Worm (Caenorhabditis elegans) whole organism, L4 larva: Measurements from ENCODE around the gene lin-15A.

ENCODE experiments used
- F10B5.3 ChIP-seq: sonication (generic microtip); optimal IDR thresholded peaks from 2 replicates; lab custom pipeline; 2016; ENCODE audit warnings: mild to moderate bottlenecking, missing genetic modification characterization, missing compliant biosample characterization
- F37D6.2 ChIP-seq: sonication (generic microtip); optimal IDR thresholded peaks from 2 replicates; lab custom pipeline; 2016; ENCODE audit warnings: mild to moderate bottlenecking, missing genetic modification characterization, missing compliant biosample characterization
- T26A8.4 ChIP-seq: fragments of 200-800 bp; sonication (Bioruptor generic); IDR thresholded peaks from 2 replicates; pipeline ENCODE4 v1.3.6; 2022; ENCODE audit warnings: missing genetic modification characterization, missing compliant biosample characterization
- Y75B8A.6 ChIP-seq: fragments of 200-800 bp; sonication (Bioruptor generic); IDR thresholded peaks from 2 replicates; pipeline ENCODE4 v1.3.6; 2022; ENCODE audit warnings: missing genetic modification reagents, missing genetic modification characterization, missing compliant biosample characterization
- aha-1 ChIP-seq: fragments of 150-350 bp; peaks from one replicate; lab custom pipeline; 2014; ENCODE audit warnings: missing biosample characterization, missing genetic modification characterization
- attf-4 ChIP-seq: sonication (generic microtip); optimal IDR thresholded peaks from 3 replicates; lab custom pipeline; 2017; ENCODE audit warnings: missing biosample characterization, missing genetic modification characterization
- ceh-20 ChIP-seq: fragments of 200-800 bp; sonication (Bioruptor generic); IDR thresholded peaks from 2 replicates; pipeline ENCODE4 v1.3.6; 2022; ENCODE audit warnings: missing genetic modification reagents, missing genetic modification characterization, missing compliant biosample characterization
- ceh-32 ChIP-seq: sonication (generic microtip); optimal IDR thresholded peaks from 2 replicates; lab custom pipeline; 2016; ENCODE audit warnings: mild to moderate bottlenecking, missing genetic modification characterization, missing compliant biosample characterization; ENCODE audit not compliant: poor library complexity
- ceh-62 ChIP-seq: sonication (generic microtip); optimal IDR thresholded peaks from 2 replicates; lab custom pipeline; 2017; ENCODE audit warnings: missing biosample characterization, missing genetic modification characterization
- ces-1 ChIP-seq: fragments of 150-350 bp; sonication (generic microtip); optimal IDR thresholded peaks from 4 replicates; lab custom pipeline; 2014; ENCODE audit warnings: missing biosample characterization, missing genetic modification reagents, missing genetic modification characterization
- ctbp-1 ChIP-seq: fragments of 200-800 bp; sonication (Bioruptor generic); IDR thresholded peaks from 2 replicates; pipeline ENCODE4 v1.3.6; 2022; ENCODE audit warnings: missing genetic modification reagents, missing genetic modification characterization, missing compliant biosample characterization
- daf-16 ChIP-seq, 3 experiments: sonication (generic microtip); optimal IDR thresholded peaks; 2 replicates each; lab custom pipeline; 2016 to 2017; ENCODE audit warnings: missing genetic modification characterization in 3 of 3, missing genetic modification reagents in 3 of 3, mild to moderate bottlenecking in 2 of 3, missing compliant biosample characterization in 2 of 3, missing biosample characterization in 1 of 3, moderate library complexity in 1 of 3
- dmd-6 ChIP-seq: fragments of 200-800 bp; sonication (Bioruptor generic); IDR thresholded peaks from 2 replicates; pipeline ENCODE4 v1.3.6; 2022; ENCODE audit warnings: missing genetic modification reagents, missing genetic modification characterization, missing compliant biosample characterization
- dmd-9 ChIP-seq: fragments of 200-800 bp; sonication (Bioruptor generic); IDR thresholded peaks from 2 replicates; pipeline ENCODE4 v1.3.6; 2022; ENCODE audit warnings: missing genetic modification reagents, missing genetic modification characterization, missing compliant biosample characterization
- dpl-1 ChIP-seq: fragments of 150-350 bp; optimal IDR thresholded peaks from 2 replicates; lab custom pipeline; 2014; ENCODE audit warnings: missing biosample characterization, missing genetic modification reagents, missing genetic modification characterization
- dve-1 ChIP-seq: sonication (generic microtip); optimal IDR thresholded peaks from 2 replicates; lab custom pipeline; 2017; ENCODE audit warnings: antibody characterized with exemption, mild to moderate bottlenecking, missing genetic modification characterization, missing compliant biosample characterization; ENCODE audit not compliant: insufficient read depth
- hlh-30 ChIP-seq: sonication (generic microtip); optimal IDR thresholded peaks from 2 replicates; lab custom pipeline; 2017; ENCODE audit warnings: antibody characterized with exemption, mild to moderate bottlenecking, missing genetic modification characterization, missing compliant biosample characterization; ENCODE audit not compliant: insufficient read depth
- hmg-1.1 ChIP-seq: fragments of 200-800 bp; sonication (Bioruptor generic); IDR thresholded peaks from 2 replicates; pipeline ENCODE4 v1.3.6; 2022; ENCODE audit warnings: missing genetic modification reagents, missing genetic modification characterization, missing compliant biosample characterization
- lim-7 ChIP-seq: fragments of 200-800 bp; sonication (Bioruptor generic); IDR thresholded peaks from 2 replicates; pipeline ENCODE4 v1.3.6; 2022; ENCODE audit warnings: missing genetic modification characterization, missing compliant biosample characterization
- lin-1 ChIP-seq: fragments of 200-800 bp; sonication (Bioruptor generic); IDR thresholded peaks from 2 replicates; pipeline ENCODE4 v1.3.6; 2022; ENCODE audit warnings: missing genetic modification reagents, missing genetic modification characterization, missing compliant biosample characterization
- lin-13 ChIP-seq: fragments of 150-350 bp; optimal IDR thresholded peaks from 2 replicates; lab custom pipeline; 2014; ENCODE audit warnings: missing biosample characterization, missing genetic modification reagents, missing genetic modification characterization
- lin-15B ChIP-seq: fragments of 150-350 bp; sonication (generic microtip); optimal IDR thresholded peaks from 3 replicates; lab custom pipeline; 2014; ENCODE audit warnings: missing biosample characterization, missing genetic modification characterization
- lir-3 ChIP-seq: sonication (generic microtip); optimal IDR thresholded peaks from 2 replicates; lab custom pipeline; 2016; ENCODE audit warnings: mild to moderate bottlenecking, missing genetic modification characterization, missing compliant biosample characterization
- lsy-2 ChIP-seq, 2 experiments: fragments of 150-350 bp in 1 of 2; sonication (generic microtip) in 1 of 2; optimal IDR thresholded peaks; 2 replicates each; lab custom pipeline; 2014 to 2017; ENCODE audit warnings: missing biosample characterization in 2 of 2, missing genetic modification characterization in 2 of 2
- madf-5 ChIP-seq, 2 experiments: fragments of 200-800 bp; sonication (Bioruptor generic); IDR thresholded peaks; 2 replicates each; pipeline ENCODE4 v1.3.6; 2022; ENCODE audit warnings: missing compliant biosample characterization in 2 of 2, missing genetic modification characterization in 2 of 2
- mdl-1 ChIP-seq, 2 experiments: fragments of 150-350 bp in 1 of 2; sonication (generic microtip) in 1 of 2; optimal IDR thresholded peaks; 2 replicates each; lab custom pipeline; 2014 to 2017; ENCODE audit warnings: missing biosample characterization in 2 of 2, missing genetic modification characterization in 2 of 2
- mep-1 ChIP-seq: fragments of 150-350 bp; sonication (generic microtip); optimal IDR thresholded peaks from 3 replicates; lab custom pipeline; 2014; ENCODE audit warnings: missing biosample characterization, missing genetic modification characterization
- mes-2 ChIP-seq: sonication (generic microtip); optimal IDR thresholded peaks from 2 replicates; lab custom pipeline; 2016; ENCODE audit warnings: missing genotype, mild to moderate bottlenecking, missing genetic modification characterization, missing compliant biosample characterization; ENCODE audit not compliant: poor library complexity, severe bottlenecking
- mxl-3 ChIP-seq: fragments of 200-800 bp; sonication (Bioruptor generic); optimal IDR thresholded peaks from 2 replicates; lab custom pipeline; 2018; ENCODE audit warnings: mild to moderate bottlenecking, missing genetic modification characterization, missing compliant biosample characterization
- nhr-10 ChIP-seq: fragments of 150-350 bp; optimal IDR thresholded peaks from 2 replicates; lab custom pipeline; 2014; ENCODE audit warnings: missing biosample characterization, missing genetic modification characterization
- nhr-102 ChIP-seq: sonication (generic microtip); optimal IDR thresholded peaks from 2 replicates; lab custom pipeline; 2016; ENCODE audit warnings: mild to moderate bottlenecking, missing genetic modification characterization, moderate library complexity, missing compliant biosample characterization
- nhr-237 ChIP-seq: sonication (generic microtip); optimal IDR thresholded peaks from 2 replicates; lab custom pipeline; 2017; ENCODE audit warnings: missing biosample characterization, missing genetic modification characterization
- nhr-28 ChIP-seq: fragments of 150-350 bp; optimal IDR thresholded peaks from 2 replicates; lab custom pipeline; 2014; ENCODE audit warnings: missing biosample characterization, missing genetic modification characterization
- nhr-42 ChIP-seq: fragments of 200-800 bp; sonication (Bioruptor generic); IDR thresholded peaks from 2 replicates; pipeline ENCODE4 v1.3.6; 2022; ENCODE audit warnings: missing genetic modification characterization, missing compliant biosample characterization
- nhr-48 ChIP-seq: sonication (generic microtip); optimal IDR thresholded peaks from 2 replicates; lab custom pipeline; 2016; ENCODE audit warnings: mild to moderate bottlenecking, missing genetic modification characterization, missing compliant biosample characterization
- nhr-6 ChIP-seq: fragments of 150-350 bp; optimal IDR thresholded peaks from 2 replicates; lab custom pipeline; 2014; ENCODE audit warnings: missing biosample characterization, missing genetic modification characterization
- nhr-77 ChIP-seq: fragments of 150-350 bp; optimal IDR thresholded peaks from 2 replicates; lab custom pipeline; 2014; ENCODE audit warnings: missing biosample characterization, missing genetic modification characterization
- rbr-2 ChIP-seq: sonication (generic microtip); optimal IDR thresholded peaks from 2 replicates; lab custom pipeline; 2016; ENCODE audit warnings: missing genotype, missing genetic modification characterization, missing compliant biosample characterization
- spr-1 ChIP-seq: sonication (generic microtip); optimal IDR thresholded peaks from 2 replicates; lab custom pipeline; 2016; ENCODE audit warnings: mild to moderate bottlenecking, missing genetic modification characterization, missing compliant biosample characterization
- spr-3 ChIP-seq: fragments of 200-800 bp; sonication (Bioruptor generic); optimal IDR thresholded peaks from 2 replicates; lab custom pipeline; 2018; ENCODE audit warnings: mild to moderate bottlenecking, missing genetic modification characterization, missing compliant biosample characterization
- zip-2 ChIP-seq: fragments of 150-350 bp; optimal IDR thresholded peaks from 2 replicates; lab custom pipeline; 2014; ENCODE audit warnings: missing biosample characterization, missing genetic modification characterization
- ztf-7 ChIP-seq: fragments of 150-350 bp; optimal IDR thresholded peaks from 2 replicates; lab custom pipeline; 2014; ENCODE audit warnings: missing biosample characterization, missing genetic modification characterization

The lin-15A gene

DNA sequence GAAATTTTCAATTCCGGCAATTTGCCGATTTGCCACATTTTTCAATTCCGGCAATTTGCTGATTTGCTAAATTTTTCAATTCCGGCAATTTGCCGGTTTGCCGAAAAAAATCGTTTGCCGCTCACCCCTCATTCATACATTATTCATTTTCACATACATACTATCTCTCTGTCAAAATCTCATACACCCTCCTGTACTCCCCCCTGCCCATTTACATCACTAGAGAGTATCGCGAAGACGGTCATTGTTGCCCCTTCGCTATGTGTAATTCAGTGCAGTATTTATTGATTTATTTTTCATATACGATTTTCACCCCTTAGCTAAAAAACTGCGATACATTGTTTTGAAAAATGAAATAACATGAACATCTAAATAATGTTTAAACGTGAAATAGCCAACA lies 4.7 kb downstream of the lin-15A start (continued):
- peak in 1 of 2 experiments; percentile 40 for TF ChIP-seq mdl-1 (tag; optimal IDR thresholded peaks at IDR 0.05; lab: Kevin White, UChicago)
- no peak for TF ChIP-seq attf-4 (tag; lab: Kevin White, UChicago)
- TF ChIP-seq lin-13 (GFP tag; lab: Kevin White, UChicago) = peak; percentile 69
- TF ChIP-seq ztf-7 (tag; lab: Kevin White, UChicago) = peak; percentile 81
- peak; percentile 79 for TF ChIP-seq F37D6.2
- TF ChIP-seq dpl-1 (GFP tag; lab: Kevin White, UChicago) = peak; percentile 11
- peak; percentile 80 for TF ChIP-seq nhr-28 (tag; lab: Kevin White, UChicago)
- 0 out of 2 replicates have a peak, but pooled peaks have one; percentile 13 for TF ChIP-seq ctbp-1 (GFP tag; lab: Robert Waterston, UW)
- TF ChIP-seq aha-1 (tag; lab: Kevin White, UChicago) = peak; percentile 31
- peak; percentile 11 for TF ChIP-seq lir-3 (tag; lab: Kevin White, UChicago)
- TF ChIP-seq daf-16 (GFP tag; optimal IDR thresholded peaks at IDR 0.05; lab: Kevin White, UChicago) = no peak
- TF ChIP-seq daf-16 (tag; optimal IDR thresholded peaks at IDR 0.05; lab: Kevin White, UChicago) = peak; percentile 67
- peak; percentile 6 for TF ChIP-seq ces-1
- TF ChIP-seq ceh-20 (GFP tag; lab: Robert Waterston, UW) = peak; percentile 54; the same call in 1 of the 2 replicates
- peak; percentile 20 to 85 for TF ChIP-seq lsy-2 (tag; optimal IDR thresholded peaks at IDR 0.05; lab: Kevin White, UChicago)
- peak; percentile 18 for TF ChIP-seq ceh-32
- peak; percentile 94 for TF ChIP-seq F10B5.3
- no peak for TF ChIP-seq lin-15B (tag; lab: Kevin White, UChicago)
- TF ChIP-seq mxl-3 (GFP tag; lab: Kevin White, UChicago) = peak; percentile 43
- TF ChIP-seq lin-1 (GFP tag; lab: Robert Waterston, UW) = peak; percentile 61; the same call in 1 of the 2 replicates
- no peak for TF ChIP-seq nhr-237 (tag; lab: Kevin White, UChicago)
- TF ChIP-seq nhr-6 (tag; lab: Kevin White, UChicago) = peak; percentile 76
- TF ChIP-seq madf-5 (GFP tag; IDR thresholded peaks at IDR 0.05; lab: Robert Waterston, UW) = peak in 1 of 2 experiments; percentile 47; a peak in 1 of 4 replicates
- TF ChIP-seq T26A8.4 (GFP tag; lab: Robert Waterston, UW) = peak; percentile 89
- no peak for TF ChIP-seq lim-7 (GFP tag; lab: Robert Waterston, UW)
- peak; percentile 93 for TF ChIP-seq mes-2
- no peak for TF ChIP-seq ceh-62
- peak; percentile 91 for TF ChIP-seq hmg-1.1 (GFP tag; lab: Robert Waterston, UW)
- TF ChIP-seq rbr-2 (tag; lab: Kevin White, UChicago) = peak; percentile 85
- peak; percentile 74 for TF ChIP-seq hlh-30 (tag; lab: Kevin White, UChicago)
- TF ChIP-seq spr-3 (GFP tag; lab: Kevin White, UChicago) = peak; percentile 13
- TF ChIP-seq dmd-6 (GFP tag; lab: Robert Waterston, UW) = peak; percentile 51
- peak; percentile 85 for TF ChIP-seq zip-2 (tag; lab: Kevin White, UChicago)
- peak; percentile 87 for TF ChIP-seq mep-1 (tag; lab: Kevin White, UChicago)
- TF ChIP-seq Y75B8A.6 (GFP tag; lab: Robert Waterston, UW) = no peak
- peak; percentile 68 for TF ChIP-seq spr-1 (tag; lab: Kevin White, UChicago)
- peak; percentile 44 for TF ChIP-seq nhr-48 (tag; lab: Kevin White, UChicago)
- TF ChIP-seq dmd-9 (GFP tag; lab: Robert Waterston, UW) = no peak
- peak; percentile 70 for TF ChIP-seq nhr-42
- TF ChIP-seq nhr-77 = peak; percentile 91
- TF ChIP-seq nhr-102 (tag; lab: Kevin White, UChicago) = peak; percentile 93
- peak; percentile 94 for TF ChIP-seq dve-1 (tag; lab: Kevin White, UChicago)
- TF ChIP-seq nhr-10 (tag; lab: Kevin White, UChicago) = peak; percentile 41
